Worm (Caenorhabditis elegans) whole organism, late embryonic: ENCODE data around the gene cyc-2.1.

Experiments used
- K09A11.1 ChIP-seq: sonication (generic microtip); optimal IDR thresholded peaks from 2 replicates; lab custom pipeline; 2017; ENCODE audit warnings: antibody characterized with exemption, mild to moderate bottlenecking, missing genetic modification characterization, missing compliant biosample characterization; ENCODE audit not compliant: insufficient read depth
- ama-1 ChIP-seq: fragments of 150-350 bp; optimal IDR thresholded peaks from 2 replicates; lab custom pipeline; 2014

ce11 chrIV:4760378-4761084 is 11.7 kb upstream of the cyc-2.1 start, which contains the start of the genes memi-1 and cyp-31A3:
- TF ChIP-seq ama-1 (lab: Kevin White, UChicago), result no peak
- TF ChIP-seq K09A11.1 (tag; lab: Kevin White, UChicago), result no peak
